Fruit fly (Drosophila melanogaster) whole organism, wandering third instar larva: ENCODE data around the gene CG43138.
A peak's percentile ranks its signal among the peaks of the same experiment; 100 is the strongest.

Source experiments
- CG32264 ChIP-seq: fragments of 200-800 bp; sonication (Bioruptor generic); optimal IDR thresholded peaks from 2 replicates; lab custom pipeline; 2016; ENCODE audit warnings: missing biosample characterization, missing genetic modification characterization
- CG9705 ChIP-seq: fragments of 200-800 bp; sonication (Bioruptor generic); optimal IDR thresholded peaks from 2 replicates; lab custom pipeline; 2018; ENCODE audit warnings: missing biosample characterization, mild to moderate bottlenecking, missing genetic modification characterization
- CrebA ChIP-seq: fragments of 200-800 bp; sonication (Bioruptor generic); optimal IDR thresholded peaks from 2 replicates; lab custom pipeline; 2016; ENCODE audit warnings: missing biosample characterization, mild to moderate bottlenecking, missing genetic modification characterization, borderline replicate concordance
- Dfd ChIP-seq: fragments of >200 bp; optimal IDR thresholded peaks from 2 replicates; lab custom pipeline; 2017; ENCODE audit warnings: missing biosample characterization, missing genetic modification characterization
- GATAd ChIP-seq: sonication (Bioruptor generic); optimal IDR thresholded peaks from 2 replicates; lab custom pipeline; 2016; ENCODE audit warnings: missing biosample characterization, missing genetic modification characterization
- Hr78 ChIP-seq: fragments of >200 bp; optimal IDR thresholded peaks from 2 replicates; lab custom pipeline; 2017; ENCODE audit warnings: missing biosample characterization, missing genetic modification characterization
- Myc ChIP-seq: fragments of >200 bp; optimal IDR thresholded peaks from 2 replicates; lab custom pipeline; 2017
- OdsH ChIP-seq: fragments of 200-800 bp; sonication (Bioruptor generic); optimal IDR thresholded peaks from 2 replicates; lab custom pipeline; 2016; ENCODE audit warnings: missing biosample characterization, mild to moderate bottlenecking, missing genetic modification characterization
- pan ChIP-seq: fragments of >200 bp; optimal IDR thresholded peaks from 2 replicates; lab custom pipeline; 2017
- psq ChIP-seq: fragments of 200-800 bp; sonication (Bioruptor generic); optimal IDR thresholded peaks from 3 replicates; lab custom pipeline; 2017; ENCODE audit warnings: missing biosample characterization, mild to moderate bottlenecking, missing genetic modification characterization, moderate library complexity

dm6 chrX:7543891-7544290 is 15.8 kb downstream of the CG43138 start:
- TF ChIP-seq pan (no peak), Hr78 (GFP tag; lab: Kevin White, UChicago) (no peak), psq (GFP tag; lab: Kevin White, UChicago) (peak; percentile 5), Myc (lab: Kevin White, UChicago) (no peak), CG9705 (GFP tag; lab: Kevin White, UChicago) (no peak), OdsH (GFP tag; lab: Kevin White, UChicago) (peak; percentile 29), CrebA (GFP tag; lab: Kevin White, UChicago) (no peak), CG32264 (GFP tag; lab: Kevin White, UChicago) (no peak), Dfd (GFP tag; lab: Kevin White, UChicago) (no peak), GATAd (GFP tag; lab: Kevin White, UChicago) (no peak)
